Worm (Caenorhabditis elegans): ENCODE data around the gene str-88.

str-88 gene

ce11 chrV:15354648-15355047 is 29.0 kb downstream of the str-88 start, which contains the start of gene C29F3.7:
C29F3.7 (plus strand) TSS chrV:15354901.
- TF ChIP-seq klf-2 (GFP tag; conservative IDR thresholded peaks at IDR 0.05) (no peak), flt-1 (GFP tag; IDR thresholded peaks at IDR 0.05) (no peak), ref-1 (GFP tag; conservative IDR thresholded peaks at IDR 0.05) (no peak), T22C8.4 (GFP tag; IDR thresholded peaks at IDR 0.05) (no peak), ztf-29 (GFP tag; IDR thresholded peaks at IDR 0.05) (no peak)

- TF ChIP-seq tab-1 (GFP tag; IDR thresholded peaks at IDR 0.05) (no peak), T22C8.4 (GFP tag; IDR thresholded peaks at IDR 0.05) (no peak), ztf-29 (GFP tag; IDR thresholded peaks at IDR 0.05) (no peak), flt-1 (GFP tag; IDR thresholded peaks at IDR 0.05) (no peak), med-1 (GFP tag; optimal IDR thresholded peaks at IDR 0.05; ENCODE audit: insufficient read depth) (no peak), cog-1 (tag; optimal IDR thresholded peaks at IDR 0.05) (no peak), ref-1 (GFP tag; conservative IDR thresholded peaks at IDR 0.05) (no peak), ztf-23 (GFP tag; IDR thresholded peaks at IDR 0.05) (no peak), klf-2 (GFP tag; conservative IDR thresholded peaks at IDR 0.05) (no peak)
These were observed 31.3 kb downstream of the str-88 start, which contains the start of gene srx-58 for ce11 chrV:15352376-15352775. srx-58 (plus strand) TSS chrV:15352676.

ce11 chrV:15350615-15351014 is 33.0 kb downstream of the str-88 start, which contains the start of gene clec-231:
clec-231 (minus strand) TSS chrV:15350715.
- no peak for TF ChIP-seq T22C8.4 (GFP tag; IDR thresholded peaks at IDR 0.05)
- TF ChIP-seq klf-2 (GFP tag; conservative IDR thresholded peaks at IDR 0.05) = no peak
- no peak for TF ChIP-seq cog-1 (tag; optimal IDR thresholded peaks at IDR 0.05)
- TF ChIP-seq ztf-29 (GFP tag; IDR thresholded peaks at IDR 0.05) = no peak
- TF ChIP-seq ref-1 (GFP tag; conservative IDR thresholded peaks at IDR 0.05) = no peak

ce11 chrV:15349044-15349443 is 34.6 kb downstream of the str-88 start, which contains the start of gene clec-230:
clec-230 (minus strand) TSS chrV:15349144.
- TF ChIP-seq ztf-29 (GFP tag; IDR thresholded peaks at IDR 0.05) (no peak), cog-1 (tag; optimal IDR thresholded peaks at IDR 0.05) (no peak), med-1 (GFP tag; optimal IDR thresholded peaks at IDR 0.05; ENCODE audit: insufficient read depth) (no peak), tab-1 (GFP tag; IDR thresholded peaks at IDR 0.05) (no peak), T22C8.4 (GFP tag; IDR thresholded peaks at IDR 0.05) (no peak), ztf-23 (GFP tag; IDR thresholded peaks at IDR 0.05) (no peak), flt-1 (GFP tag; IDR thresholded peaks at IDR 0.05) (no peak)

- no peak for TF ChIP-seq ztf-23 (GFP tag; IDR thresholded peaks at IDR 0.05)
- TF ChIP-seq ref-1 (GFP tag; conservative IDR thresholded peaks at IDR 0.05) = no peak
- TF ChIP-seq ztf-29 (GFP tag; IDR thresholded peaks at IDR 0.05) = no peak
- no peak for TF ChIP-seq T22C8.4 (GFP tag; IDR thresholded peaks at IDR 0.05)
- TF ChIP-seq med-1 (GFP tag; optimal IDR thresholded peaks at IDR 0.05; ENCODE audit: insufficient read depth) = no peak
- TF ChIP-seq cog-1 (tag; optimal IDR thresholded peaks at IDR 0.05) = no peak
- TF ChIP-seq klf-2 (GFP tag; conservative IDR thresholded peaks at IDR 0.05) = no peak
- no peak for TF ChIP-seq tab-1 (GFP tag; IDR thresholded peaks at IDR 0.05)
- no peak for TF ChIP-seq flt-1 (GFP tag; IDR thresholded peaks at IDR 0.05)
These were observed 36.3 kb downstream of the str-88 start, which contains the start of gene C29F3.3 for ce11 chrV:15347292-15347691. C29F3.3 (minus strand) TSS chrV:15347392.

ce11 chrV:15344481-15344880 is 39.2 kb downstream of the str-88 start, which contains the start of gene wrt-8:
wrt-8 (minus strand) TSS chrV:15344581.
- no peak for TF ChIP-seq tab-1 (GFP tag; IDR thresholded peaks at IDR 0.05)
- TF ChIP-seq cog-1 (tag; optimal IDR thresholded peaks at IDR 0.05) = no peak
- TF ChIP-seq ztf-29 (GFP tag; IDR thresholded peaks at IDR 0.05) = no peak
- TF ChIP-seq med-1 (GFP tag; optimal IDR thresholded peaks at IDR 0.05; ENCODE audit: insufficient read depth) = no peak
- TF ChIP-seq klf-2 (GFP tag; conservative IDR thresholded peaks at IDR 0.05) = no peak
- TF ChIP-seq ztf-23 (GFP tag; IDR thresholded peaks at IDR 0.05) = no peak
- no peak for TF ChIP-seq ref-1 (GFP tag; conservative IDR thresholded peaks at IDR 0.05)
- no peak for TF ChIP-seq flt-1 (GFP tag; IDR thresholded peaks at IDR 0.05)
- no peak for TF ChIP-seq T22C8.4 (GFP tag; IDR thresholded peaks at IDR 0.05)

ce11 chrV:15341404-15341803 is 42.2 kb downstream of the str-88 start, which contains the start of gene clec-229:
clec-229 (minus strand) TSS chrV:15341504.
- TF ChIP-seq ztf-23 (GFP tag; IDR thresholded peaks at IDR 0.05) (no peak), tab-1 (GFP tag; IDR thresholded peaks at IDR 0.05) (no peak), ztf-29 (GFP tag; IDR thresholded peaks at IDR 0.05) (no peak), flt-1 (GFP tag; IDR thresholded peaks at IDR 0.05) (no peak), cog-1 (tag; optimal IDR thresholded peaks at IDR 0.05) (no peak), ref-1 (GFP tag; conservative IDR thresholded peaks at IDR 0.05) (no peak), T22C8.4 (GFP tag; IDR thresholded peaks at IDR 0.05) (no peak), klf-2 (GFP tag; conservative IDR thresholded peaks at IDR 0.05) (no peak), med-1 (GFP tag; optimal IDR thresholded peaks at IDR 0.05; ENCODE audit: insufficient read depth) (no peak)

- no peak for TF ChIP-seq ref-1 (GFP tag; conservative IDR thresholded peaks at IDR 0.05)
- no peak for TF ChIP-seq flt-1 (GFP tag; IDR thresholded peaks at IDR 0.05)
- no peak for TF ChIP-seq med-1 (GFP tag; optimal IDR thresholded peaks at IDR 0.05; ENCODE audit: insufficient read depth)
- no peak for TF ChIP-seq ztf-29 (GFP tag; IDR thresholded peaks at IDR 0.05)
These were observed 44.3 kb downstream of the str-88 start, which contains the start of gene clec-228 for ce11 chrV:15339363-15339762. clec-228 (minus strand) TSS chrV:15339463.

- TF ChIP-seq med-1 (GFP tag; optimal IDR thresholded peaks at IDR 0.05; ENCODE audit: insufficient read depth) (no peak), ref-1 (GFP tag; conservative IDR thresholded peaks at IDR 0.05) (no peak), klf-2 (GFP tag; conservative IDR thresholded peaks at IDR 0.05) (no peak), cog-1 (tag; optimal IDR thresholded peaks at IDR 0.05) (no peak), T22C8.4 (GFP tag; IDR thresholded peaks at IDR 0.05) (no peak), tab-1 (GFP tag; IDR thresholded peaks at IDR 0.05) (no peak), ztf-23 (GFP tag; IDR thresholded peaks at IDR 0.05) (no peak), flt-1 (GFP tag; IDR thresholded peaks at IDR 0.05) (no peak), ztf-29 (GFP tag; IDR thresholded peaks at IDR 0.05) (no peak)
These were observed 46.2 kb downstream of the str-88 start, which contains the start of gene wrt-7 for ce11 chrV:15337405-15337804. wrt-7 (minus strand) TSS chrV:15337505.

- TF ChIP-seq T22C8.4 (GFP tag; IDR thresholded peaks at IDR 0.05) (no peak), ztf-29 (GFP tag; IDR thresholded peaks at IDR 0.05) (no peak), tab-1 (GFP tag; IDR thresholded peaks at IDR 0.05) (no peak), klf-2 (GFP tag; conservative IDR thresholded peaks at IDR 0.05) (no peak), cog-1 (tag; optimal IDR thresholded peaks at IDR 0.05) (no peak), flt-1 (GFP tag; IDR thresholded peaks at IDR 0.05) (no peak), med-1 (GFP tag; optimal IDR thresholded peaks at IDR 0.05; ENCODE audit: insufficient read depth) (no peak), ref-1 (GFP tag; conservative IDR thresholded peaks at IDR 0.05) (no peak), ztf-23 (GFP tag; IDR thresholded peaks at IDR 0.05) (no peak)
These were observed 50.8 kb downstream of the str-88 start, which contains the start of gene srw-113 for ce11 chrV:15332851-15333250. srw-113 (plus strand) TSS chrV:15333151.
